Worm (Caenorhabditis elegans) whole organism, L4 larva: ENCODE data around the gene F41H10.4.

Experiments used
- T26A8.4 ChIP-seq: fragments of 200-800 bp; sonication (Bioruptor generic); IDR thresholded peaks from 2 replicates; pipeline ENCODE4 v1.3.6; 2022; ENCODE audit warnings: missing genetic modification characterization, missing compliant biosample characterization
- Y48G9A.11 ChIP-seq: fragments of 200-800 bp; sonication (Bioruptor generic); IDR thresholded peaks from 2 replicates; pipeline ENCODE4 v1.3.6; 2022; ENCODE audit warnings: missing genetic modification reagents, missing genetic modification characterization, missing compliant biosample characterization
- ZK337.2 ChIP-seq: fragments of 200-800 bp; sonication (Bioruptor generic); IDR thresholded peaks from 2 replicates; pipeline ENCODE4 v1.3.6; 2022; ENCODE audit warnings: missing genetic modification reagents, missing genetic modification characterization, missing compliant biosample characterization
- ZK546.5 ChIP-seq, 2 experiments: sonication (generic microtip); optimal IDR thresholded peaks; 2 replicates each; lab custom pipeline; 2017; ENCODE audit warnings: missing biosample characterization in 2 of 2, missing genetic modification characterization in 2 of 2
- aha-1 ChIP-seq: fragments of 150-350 bp; peaks from one replicate; lab custom pipeline; 2014; ENCODE audit warnings: missing biosample characterization, missing genetic modification characterization
- arid-1 ChIP-seq: fragments of 200-800 bp; sonication (Bioruptor generic); conservative IDR thresholded peaks from 2 replicates; pipeline ENCODE4 v1.3.6; 2022; ENCODE audit warnings: missing genetic modification reagents, missing genetic modification characterization, missing compliant biosample characterization
- daf-16 ChIP-seq, 3 experiments: sonication (generic microtip); optimal IDR thresholded peaks; 2 replicates each; lab custom pipeline; 2016 to 2017; ENCODE audit warnings: missing genetic modification characterization in 3 of 3, missing genetic modification reagents in 3 of 3, mild to moderate bottlenecking in 2 of 3, missing compliant biosample characterization in 2 of 3, missing biosample characterization in 1 of 3, moderate library complexity in 1 of 3
- dmd-6 ChIP-seq: fragments of 200-800 bp; sonication (Bioruptor generic); IDR thresholded peaks from 2 replicates; pipeline ENCODE4 v1.3.6; 2022; ENCODE audit warnings: missing genetic modification reagents, missing genetic modification characterization, missing compliant biosample characterization
- dmd-8 ChIP-seq: fragments of 200-800 bp; sonication (Bioruptor generic); IDR thresholded peaks from 2 replicates; pipeline ENCODE4 v1.3.6; 2022; ENCODE audit warnings: missing genetic modification characterization, missing compliant biosample characterization
- dmd-9 ChIP-seq: fragments of 200-800 bp; sonication (Bioruptor generic); IDR thresholded peaks from 2 replicates; pipeline ENCODE4 v1.3.6; 2022; ENCODE audit warnings: missing genetic modification reagents, missing genetic modification characterization, missing compliant biosample characterization
- dpl-1 ChIP-seq: fragments of 150-350 bp; optimal IDR thresholded peaks from 2 replicates; lab custom pipeline; 2014; ENCODE audit warnings: missing biosample characterization, missing genetic modification reagents, missing genetic modification characterization
- duxl-1 ChIP-seq: sonication (generic microtip); optimal IDR thresholded peaks from 2 replicates; lab custom pipeline; 2016; ENCODE audit warnings: mild to moderate bottlenecking, missing genetic modification characterization, moderate library complexity, missing compliant biosample characterization; ENCODE audit not compliant: poor library complexity
- dve-1 ChIP-seq: sonication (generic microtip); optimal IDR thresholded peaks from 2 replicates; lab custom pipeline; 2017; ENCODE audit warnings: antibody characterized with exemption, mild to moderate bottlenecking, missing genetic modification characterization, missing compliant biosample characterization; ENCODE audit not compliant: insufficient read depth
- hif-1 ChIP-seq, 2 experiments: sonication (generic microtip); optimal IDR thresholded peaks; 2 replicates each; lab custom pipeline; 2016 to 2017; ENCODE audit warnings: missing compliant biosample characterization in 2 of 2, missing genetic modification characterization in 2 of 2, missing genetic modification reagents in 2 of 2, missing genotype in 2 of 2, mild to moderate bottlenecking in 1 of 2
- hlh-11 ChIP-seq: fragments of 200-800 bp; sonication (Bioruptor generic); optimal IDR thresholded peaks from 2 replicates; lab custom pipeline; 2018; ENCODE audit warnings: mild to moderate bottlenecking, missing genetic modification characterization, missing compliant biosample characterization
- hlh-30 ChIP-seq: sonication (generic microtip); optimal IDR thresholded peaks from 2 replicates; lab custom pipeline; 2017; ENCODE audit warnings: antibody characterized with exemption, mild to moderate bottlenecking, missing genetic modification characterization, missing compliant biosample characterization; ENCODE audit not compliant: insufficient read depth
- lin-1 ChIP-seq: fragments of 200-800 bp; sonication (Bioruptor generic); IDR thresholded peaks from 2 replicates; pipeline ENCODE4 v1.3.6; 2022; ENCODE audit warnings: missing genetic modification reagents, missing genetic modification characterization, missing compliant biosample characterization
- lin-13 ChIP-seq: fragments of 150-350 bp; optimal IDR thresholded peaks from 2 replicates; lab custom pipeline; 2014; ENCODE audit warnings: missing biosample characterization, missing genetic modification reagents, missing genetic modification characterization
- lin-15B ChIP-seq: fragments of 150-350 bp; sonication (generic microtip); optimal IDR thresholded peaks from 3 replicates; lab custom pipeline; 2014; ENCODE audit warnings: missing biosample characterization, missing genetic modification characterization
- lin-38 ChIP-seq: fragments of 200-800 bp; sonication (Bioruptor generic); IDR thresholded peaks from 2 replicates; pipeline ENCODE4 v1.3.6; 2022; ENCODE audit warnings: missing genetic modification reagents, missing genetic modification characterization, missing compliant biosample characterization
- lsy-2 ChIP-seq, 2 experiments: fragments of 150-350 bp in 1 of 2; sonication (generic microtip) in 1 of 2; optimal IDR thresholded peaks; 2 replicates each; lab custom pipeline; 2014 to 2017; ENCODE audit warnings: missing biosample characterization in 2 of 2, missing genetic modification characterization in 2 of 2
- madf-9 ChIP-seq: fragments of 200-800 bp; sonication (Bioruptor generic); conservative IDR thresholded peaks from 2 replicates; pipeline ENCODE4 v1.3.6; 2022; ENCODE audit warnings: missing genetic modification reagents, missing genetic modification characterization, missing compliant biosample characterization
- mdl-1 ChIP-seq, 2 experiments: fragments of 150-350 bp in 1 of 2; sonication (generic microtip) in 1 of 2; optimal IDR thresholded peaks; 2 replicates each; lab custom pipeline; 2014 to 2017; ENCODE audit warnings: missing biosample characterization in 2 of 2, missing genetic modification characterization in 2 of 2
- mep-1 ChIP-seq: fragments of 150-350 bp; sonication (generic microtip); optimal IDR thresholded peaks from 3 replicates; lab custom pipeline; 2014; ENCODE audit warnings: missing biosample characterization, missing genetic modification characterization
- mes-2 ChIP-seq: sonication (generic microtip); optimal IDR thresholded peaks from 2 replicates; lab custom pipeline; 2016; ENCODE audit warnings: missing genotype, mild to moderate bottlenecking, missing genetic modification characterization, missing compliant biosample characterization; ENCODE audit not compliant: poor library complexity, severe bottlenecking
- mxl-3 ChIP-seq: fragments of 200-800 bp; sonication (Bioruptor generic); optimal IDR thresholded peaks from 2 replicates; lab custom pipeline; 2018; ENCODE audit warnings: mild to moderate bottlenecking, missing genetic modification characterization, missing compliant biosample characterization
- nhr-102 ChIP-seq: sonication (generic microtip); optimal IDR thresholded peaks from 2 replicates; lab custom pipeline; 2016; ENCODE audit warnings: mild to moderate bottlenecking, missing genetic modification characterization, moderate library complexity, missing compliant biosample characterization
- nhr-28 ChIP-seq: fragments of 150-350 bp; optimal IDR thresholded peaks from 2 replicates; lab custom pipeline; 2014; ENCODE audit warnings: missing biosample characterization, missing genetic modification characterization
- nhr-6 ChIP-seq: fragments of 150-350 bp; optimal IDR thresholded peaks from 2 replicates; lab custom pipeline; 2014; ENCODE audit warnings: missing biosample characterization, missing genetic modification characterization
- nhr-76 ChIP-seq: fragments of 150-350 bp; optimal IDR thresholded peaks from 2 replicates; lab custom pipeline; 2014; ENCODE audit warnings: missing biosample characterization, missing genetic modification characterization
- nhr-77 ChIP-seq: fragments of 150-350 bp; optimal IDR thresholded peaks from 2 replicates; lab custom pipeline; 2014; ENCODE audit warnings: missing biosample characterization, missing genetic modification characterization
- pha-4 ChIP-seq, 2 experiments: fragments of 150-350 bp in 1 of 2; fragments of 200-800 bp in 1 of 2; sonication (Bioruptor generic) in 1 of 2; IDR thresholded peaks in 1 of 2; optimal IDR thresholded peaks in 1 of 2; 2 replicates each; pipeline versions ENCODE4 v1.3.6 to Lab custom; 2014 to 2022; ENCODE audit warnings: missing genetic modification characterization in 2 of 2, missing genetic modification reagents in 2 of 2, missing biosample characterization in 1 of 2, missing compliant biosample characterization in 1 of 2
- php-3 ChIP-seq: fragments of 200-800 bp; sonication (Bioruptor generic); IDR thresholded peaks from 2 replicates; pipeline ENCODE4 v1.3.6; 2022; ENCODE audit warnings: missing genetic modification reagents, missing genetic modification characterization, missing compliant biosample characterization
- rbr-2 ChIP-seq: sonication (generic microtip); optimal IDR thresholded peaks from 2 replicates; lab custom pipeline; 2016; ENCODE audit warnings: missing genotype, missing genetic modification characterization, missing compliant biosample characterization
- snpc-1.2 ChIP-seq: fragments of 200-800 bp; sonication (Bioruptor generic); IDR thresholded peaks from 2 replicates; pipeline ENCODE4 v1.3.6; 2022; ENCODE audit warnings: missing genetic modification reagents, missing genetic modification characterization, missing compliant biosample characterization
- snpc-4 ChIP-seq: fragments of 150-350 bp; optimal IDR thresholded peaks from 2 replicates; lab custom pipeline; 2014; ENCODE audit warnings: missing biosample characterization, missing genetic modification characterization
- spr-1 ChIP-seq: sonication (generic microtip); optimal IDR thresholded peaks from 2 replicates; lab custom pipeline; 2016; ENCODE audit warnings: mild to moderate bottlenecking, missing genetic modification characterization, missing compliant biosample characterization
- unc-130 ChIP-seq: sonication (generic microtip); optimal IDR thresholded peaks from 2 replicates; lab custom pipeline; 2016; ENCODE audit warnings: missing genetic modification reagents, missing genetic modification characterization, missing compliant biosample characterization
- unc-62 ChIP-seq, 3 experiments: fragments of 150-350 bp in 1 of 3; sonication (generic microtip); optimal IDR thresholded peaks in 2 of 3; peaks in 1 of 3; 1 replicate in 1 of 3; 2 replicates in 2 of 3; lab custom pipeline; 2014 to 2017; ENCODE audit warnings: missing biosample characterization in 3 of 3, missing genetic modification characterization in 3 of 3, missing genetic modification reagents in 3 of 3, missing genotype in 1 of 3

Gene F41H10.4

DNA sequence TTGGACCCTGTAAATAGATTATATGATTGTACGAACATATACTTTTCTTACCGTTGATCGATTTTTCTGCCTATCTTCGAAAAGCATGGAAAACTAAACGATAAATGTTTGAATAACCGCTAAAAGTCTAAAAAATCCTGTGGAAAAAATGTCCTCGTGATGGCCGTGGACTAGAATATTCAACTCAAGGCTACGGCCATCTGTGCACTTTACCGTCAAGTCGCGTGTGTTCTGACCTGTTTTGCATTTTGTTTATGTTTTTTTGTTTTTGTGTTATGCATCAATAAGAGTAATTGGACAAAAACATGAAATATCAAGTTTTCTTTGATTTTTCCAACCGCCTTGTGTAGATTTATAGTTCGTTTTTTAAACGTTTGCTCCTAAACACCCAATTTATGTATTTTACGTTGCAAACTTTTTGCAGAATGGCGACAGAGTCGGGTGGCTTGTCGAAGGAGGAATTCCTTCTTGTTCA is at the start of gene F41H10.4, which contains the start of gene hda-6:
TSS of gene F41H10.4 (plus strand) at position 425 of the 475 bp plus-strand sequence.
TSS of gene hda-6 (minus strand) at position 172 of the 475 bp plus-strand sequence.
- TF ChIP-seq lin-38 (GFP tag; lab: Robert Waterston, UW) (peak; percentile 79), ZK546.5 (tag; optimal IDR thresholded peaks at IDR 0.05; lab: Kevin White, UChicago) (no peak), lsy-2 (tag; optimal IDR thresholded peaks at IDR 0.05; lab: Kevin White, UChicago) (peak in 1 of 2 experiments; percentile 91), php-3 (GFP tag; lab: Robert Waterston, UW) (no peak), ZK337.2 (GFP tag; lab: Robert Waterston, UW) (peak; percentile 40; the same call in 1 of the 2 replicates), lin-15B (tag; lab: Kevin White, UChicago) (peak; percentile 41), madf-9 (0 out of 2 replicates have a peak, but pooled peaks have one; percentile 38), lin-1 (no peak), lin-13 (GFP tag; lab: Kevin White, UChicago) (peak; percentile 14), nhr-76 (tag; lab: Kevin White, UChicago) (no peak), dmd-8 (no peak), T26A8.4 (GFP tag; lab: Robert Waterston, UW) (peak; percentile 38; the same call in 1 of the 2 replicates), duxl-1 (tag; lab: Kevin White, UChicago) (peak; percentile 49), mdl-1 (tag; optimal IDR thresholded peaks at IDR 0.05; lab: Kevin White, UChicago) (peak in 1 of 2 experiments; percentile 36), nhr-28 (tag; lab: Kevin White, UChicago) (peak; percentile 20), Y48G9A.11 (GFP tag; lab: Robert Waterston, UW) (no peak), nhr-77 (tag; lab: Kevin White, UChicago) (no peak), aha-1 (tag; lab: Kevin White, UChicago) (peak; percentile 22), mes-2 (tag; lab: Kevin White, UChicago) (peak; percentile 97), dve-1 (peak; percentile 69), dmd-9 (peak; percentile 73; the same call in 1 of the 2 replicates), hlh-11 (peak; percentile 72), dmd-6 (GFP tag; lab: Robert Waterston, UW) (peak; percentile 35), arid-1 (GFP tag; lab: Robert Waterston, UW) (0 out of 2 replicates have a peak, but pooled peaks have one; percentile 27), snpc-1.2 (peak; percentile 67; the same call in 1 of the 2 replicates), pha-4 (GFP tag; IDR thresholded peaks at IDR 0.05; lab: Robert Waterston, UW) (no peak), pha-4 (tag; optimal IDR thresholded peaks at IDR 0.05; lab: Kevin White, UChicago) (peak; percentile 81), unc-62 (GFP tag; optimal IDR thresholded peaks at IDR 0.05 in 1 of 2; lab: Kevin White, UChicago) (peak in 1 of 2 experiments; percentile 81), unc-62 (tag; optimal IDR thresholded peaks at IDR 0.05; lab: Kevin White, UChicago) (no peak), nhr-6 (peak; percentile 66), nhr-102 (peak; percentile 9), mep-1 (tag; lab: Kevin White, UChicago) (peak; percentile 77), snpc-4 (tag; lab: Kevin White, UChicago) (no peak), unc-130 (GFP tag; lab: Kevin White, UChicago) (peak; percentile 85), dpl-1 (GFP tag; lab: Kevin White, UChicago) (peak; percentile 89), mxl-3 (GFP tag; lab: Kevin White, UChicago) (peak; percentile 68), rbr-2 (tag; lab: Kevin White, UChicago) (peak; percentile 34), hif-1 (tag; optimal IDR thresholded peaks at IDR 0.05; lab: Kevin White, UChicago) (peak in 1 of 2 experiments; percentile 78), spr-1 (peak; percentile 18), hlh-30 (tag; lab: Kevin White, UChicago) (peak; percentile 96), daf-16 (GFP tag; optimal IDR thresholded peaks at IDR 0.05; lab: Kevin White, UChicago) (peak in 1 of 2 experiments; percentile 83), daf-16 (tag; optimal IDR thresholded peaks at IDR 0.05; lab: Kevin White, UChicago) (peak; percentile 71)
